Worm (Caenorhabditis elegans) whole organism, L2 larva: Measurements from ENCODE around the gene T18D3.5.

Experiments used
- C34F6.9 ChIP-seq: fragments of 150-350 bp; optimal IDR thresholded peaks from 2 replicates; lab custom pipeline; 2014; ENCODE audit warnings: missing biosample characterization, missing genetic modification characterization
- F13H6.1 ChIP-seq: sonication (generic microtip); optimal IDR thresholded peaks from 2 replicates; lab custom pipeline; 2016; ENCODE audit warnings: missing genetic modification characterization, missing compliant biosample characterization
- Y55F3AM.14 ChIP-seq: fragments of 200-800 bp; sonication (Bioruptor generic); optimal IDR thresholded peaks from 2 replicates; lab custom pipeline; 2018; ENCODE audit warnings: mild to moderate bottlenecking, missing genetic modification characterization, missing compliant biosample characterization
- aly-2 ChIP-seq: fragments of 150-350 bp; optimal IDR thresholded peaks from 2 replicates; lab custom pipeline; 2014; ENCODE audit warnings: missing biosample characterization, missing genetic modification characterization
- ama-1 ChIP-seq: fragments of 150-350 bp; optimal IDR thresholded peaks from 2 replicates; lab custom pipeline; 2018; ENCODE audit warnings: inconsistent platforms
- blmp-1 ChIP-seq: sonication (generic microtip); optimal IDR thresholded peaks from 2 replicates; lab custom pipeline; 2017; ENCODE audit warnings: missing genetic modification characterization, mild to moderate bottlenecking, missing compliant biosample characterization, antibody characterized with exemption, moderate library complexity; ENCODE audit not compliant: insufficient read depth
- ceh-16 ChIP-seq: fragments of 150-350 bp; optimal IDR thresholded peaks from 2 replicates; lab custom pipeline; 2014; ENCODE audit warnings: missing biosample characterization, missing genetic modification characterization
- ceh-82 ChIP-seq: fragments of 150-350 bp; optimal IDR thresholded peaks from 2 replicates; lab custom pipeline; 2014; ENCODE audit warnings: missing biosample characterization, missing genetic modification characterization
- crh-2 ChIP-seq: sonication (generic microtip); optimal IDR thresholded peaks from 2 replicates; lab custom pipeline; 2017; ENCODE audit warnings: missing biosample characterization, missing genetic modification characterization
- dmd-4 ChIP-seq: sonication (generic microtip); optimal IDR thresholded peaks from 2 replicates; lab custom pipeline; 2017; ENCODE audit warnings: missing biosample characterization, missing genetic modification characterization
- egl-27 ChIP-seq: sonication (generic microtip); optimal IDR thresholded peaks from 3 replicates; lab custom pipeline; 2017; ENCODE audit warnings: missing biosample characterization, missing genetic modification reagents, missing genetic modification characterization
- elt-1 ChIP-seq: fragments of 150-350 bp; optimal IDR thresholded peaks from 2 replicates; lab custom pipeline; 2014; ENCODE audit warnings: missing biosample characterization, missing genetic modification characterization
- elt-3 ChIP-seq: sonication (generic microtip); optimal IDR thresholded peaks from 2 replicates; lab custom pipeline; 2017; ENCODE audit warnings: missing biosample characterization, missing genetic modification characterization
- fos-1 ChIP-seq: fragments of 150-350 bp; optimal IDR thresholded peaks from 2 replicates; lab custom pipeline; 2014; ENCODE audit warnings: missing biosample characterization, missing genetic modification characterization
- lin-13 ChIP-seq: fragments of 150-350 bp; optimal IDR thresholded peaks from 2 replicates; lab custom pipeline; 2014; ENCODE audit warnings: missing biosample characterization, missing genetic modification reagents, missing genetic modification characterization
- mab-5 ChIP-seq: fragments of 150-350 bp; optimal IDR thresholded peaks from 2 replicates; lab custom pipeline; 2014; ENCODE audit warnings: missing biosample characterization, missing genetic modification characterization
- mdl-1 ChIP-seq, 2 experiments: fragments of 150-350 bp in 1 of 2; sonication (generic microtip) in 1 of 2; optimal IDR thresholded peaks; 2 replicates each; lab custom pipeline; 2017; ENCODE audit warnings: missing biosample characterization in 2 of 2, missing genetic modification characterization in 2 of 2
- nhr-10 ChIP-seq: sonication (generic microtip); optimal IDR thresholded peaks from 2 replicates; lab custom pipeline; 2017; ENCODE audit warnings: missing biosample characterization, missing genetic modification characterization
- nhr-12 ChIP-seq: fragments of 150-350 bp; optimal IDR thresholded peaks from 2 replicates; lab custom pipeline; 2014; ENCODE audit warnings: missing biosample characterization, missing genetic modification characterization
- nhr-129 ChIP-seq: fragments of 150-350 bp; optimal IDR thresholded peaks from 2 replicates; lab custom pipeline; 2014; ENCODE audit warnings: missing biosample characterization, missing genetic modification characterization
- nhr-237 ChIP-seq: fragments of 150-350 bp; optimal IDR thresholded peaks from 2 replicates; lab custom pipeline; 2014; ENCODE audit warnings: missing biosample characterization, missing genetic modification characterization
- nhr-6 ChIP-seq: fragments of 150-350 bp; optimal IDR thresholded peaks from 2 replicates; lab custom pipeline; 2014; ENCODE audit warnings: missing biosample characterization, missing genetic modification characterization
- nhr-77 ChIP-seq: fragments of 150-350 bp; optimal IDR thresholded peaks from 2 replicates; lab custom pipeline; 2014; ENCODE audit warnings: missing biosample characterization, missing genetic modification characterization
- sem-4 ChIP-seq: fragments of 150-350 bp; optimal IDR thresholded peaks from 2 replicates; lab custom pipeline; 2014; ENCODE audit warnings: missing biosample characterization, missing genetic modification reagents, missing genetic modification characterization
- unc-39 ChIP-seq: fragments of 150-350 bp; optimal IDR thresholded peaks from 2 replicates; lab custom pipeline; 2014; ENCODE audit warnings: missing biosample characterization, missing genetic modification characterization
- unc-55 ChIP-seq: fragments of 150-350 bp; sonication (generic microtip); optimal IDR thresholded peaks from 3 replicates; lab custom pipeline; 2014; ENCODE audit warnings: missing biosample characterization, missing genetic modification reagents, missing genetic modification characterization
- unc-62 ChIP-seq: fragments of 150-350 bp; optimal IDR thresholded peaks from 2 replicates; lab custom pipeline; 2014; ENCODE audit warnings: missing biosample characterization, missing genetic modification reagents, missing genetic modification characterization
- ztf-1 ChIP-seq: fragments of 200-800 bp; sonication (Bioruptor generic); conservative IDR thresholded peaks from 2 replicates; pipeline ENCODE4 v1.3.6; 2022; ENCODE audit warnings: missing genetic modification characterization, missing compliant biosample characterization
- ztf-11 ChIP-seq: sonication (generic microtip); optimal IDR thresholded peaks from 2 replicates; lab custom pipeline; 2017; ENCODE audit warnings: missing biosample characterization, missing genetic modification characterization
- ztf-4 ChIP-seq: fragments of 150-350 bp; optimal IDR thresholded peaks from 2 replicates; lab custom pipeline; 2014; ENCODE audit warnings: missing biosample characterization, missing genetic modification characterization

The T18D3.5 gene

ce11 chrX:12430309-12430708 lies 33.3 kb upstream of the T18D3.5 start, which contains the start of gene med-1:
TSS of gene med-1 (plus strand) at chrX:12430609.
- TF ChIP-seq nhr-129 (tag; lab: Kevin White, UChicago) (no peak), unc-62 (GFP tag; lab: Kevin White, UChicago) (no peak), elt-3 (tag; lab: Kevin White, UChicago) (no peak), lin-13 (GFP tag; lab: Kevin White, UChicago) (no peak), nhr-77 (tag; lab: Kevin White, UChicago) (no peak), nhr-6 (tag; lab: Kevin White, UChicago) (no peak), ztf-1 (GFP tag; lab: Robert Waterston, UW) (no peak), egl-27 (no peak), dmd-4 (no peak), ama-1 (no peak), nhr-10 (no peak), ceh-82 (no peak), nhr-237 (tag; lab: Kevin White, UChicago) (no peak), ztf-11 (tag; lab: Kevin White, UChicago) (no peak)
- TF ChIP-seq, all 48 proteins: peak for 0

- TF ChIP-seq unc-39 (tag; lab: Kevin White, UChicago) (no peak), nhr-129 (tag; lab: Kevin White, UChicago) (peak; percentile 1)
- TF ChIP-seq, all 48 proteins: peak for 1
Observed at ce11 chrX:12434086-12434485, 29.5 kb upstream of the T18D3.5 start, which contains the start of gene tsct-1. TSS of gene tsct-1 (plus strand) at chrX:12434097.

ce11 chrX:12435246-12435645 lies 28.4 kb upstream of the T18D3.5 start:
- TF ChIP-seq nhr-77 (tag; lab: Kevin White, UChicago) (no peak), fos-1 (tag; lab: Kevin White, UChicago) (peak; percentile 57), egl-27 (no peak), nhr-129 (tag; lab: Kevin White, UChicago) (peak; percentile 23), F13H6.1 (tag; lab: Kevin White, UChicago) (no peak)
- TF ChIP-seq, all 48 proteins: peak for 2

ce11 chrX:12436486-12436885 lies 27.1 kb upstream of the T18D3.5 start:
- TF ChIP-seq unc-62 (GFP tag; lab: Kevin White, UChicago) (no peak), blmp-1 (tag; lab: Kevin White, UChicago) (no peak), sem-4 (tag; lab: Kevin White, UChicago) (no peak)

ce11 chrX:12438266-12438665 lies 25.3 kb upstream of the T18D3.5 start:
- no peak for TF ChIP-seq crh-2 (tag; lab: Kevin White, UChicago)
- TF ChIP-seq dmd-4, result no peak
- TF ChIP-seq nhr-6 (tag; lab: Kevin White, UChicago), result no peak
- no peak for TF ChIP-seq ama-1
- no peak for TF ChIP-seq aly-2 (tag; lab: Kevin White, UChicago)
- TF ChIP-seq unc-39 (tag; lab: Kevin White, UChicago), result no peak
- TF ChIP-seq mdl-1 (tag; optimal IDR thresholded peaks at IDR 0.05; lab: Kevin White, UChicago), result no peak
- TF ChIP-seq ztf-11 (tag; lab: Kevin White, UChicago), result no peak
- no peak for TF ChIP-seq mab-5
- TF ChIP-seq ceh-16 (tag; lab: Kevin White, UChicago), result no peak
- TF ChIP-seq F13H6.1 (tag; lab: Kevin White, UChicago), result no peak
- TF ChIP-seq Y55F3AM.14 (GFP tag; lab: Kevin White, UChicago), result no peak
- no peak for TF ChIP-seq nhr-12
- TF ChIP-seq elt-1 (tag; lab: Kevin White, UChicago), result no peak

- TF ChIP-seq unc-55 (peak; percentile 1), nhr-6 (tag; lab: Kevin White, UChicago) (no peak), F13H6.1 (tag; lab: Kevin White, UChicago) (peak; percentile 3)
Observed at ce11 chrX:12439998-12440722, 23.4 kb upstream of the T18D3.5 start.

- TF ChIP-seq C34F6.9 (tag; lab: Kevin White, UChicago) (peak; percentile 21), ztf-4 (tag; lab: Kevin White, UChicago) (no peak)
Observed at ce11 chrX:12444423-12444822, 19.2 kb upstream of the T18D3.5 start.
